Worm (Caenorhabditis elegans) whole organism, L1 larva: ENCODE measurements around the gene dao-6.
A peak's percentile ranks its signal among the peaks of the same experiment; 100 is the strongest.

ENCODE experiments used
- ceh-82 ChIP-seq, 3 experiments: fragments of 150-350 bp in 1 of 3; sonication (generic microtip) in 2 of 3; optimal IDR thresholded peaks; 2 replicates each; lab custom pipeline; 2014 to 2017; ENCODE audit warnings: missing biosample characterization in 3 of 3, missing genetic modification characterization in 3 of 3
- dsc-1 ChIP-seq: sonication (generic microtip); optimal IDR thresholded peaks from 2 replicates; lab custom pipeline; 2016; ENCODE audit warnings: mild to moderate bottlenecking, missing genetic modification characterization, missing compliant biosample characterization
- efl-1 ChIP-seq, 4 experiments: fragments of 150-350 bp; optimal IDR thresholded peaks in 3 of 4; peaks in 1 of 4; 1 replicate in 1 of 4; 2 replicates in 3 of 4; lab custom pipeline; 2014; ENCODE audit warnings: missing biosample characterization in 2 of 4, missing genetic modification characterization in 2 of 4, missing genetic modification reagents in 2 of 4
- fos-1 ChIP-seq: fragments of 150-350 bp; optimal IDR thresholded peaks from 2 replicates; lab custom pipeline; 2014; ENCODE audit warnings: missing biosample characterization, missing genetic modification characterization
- jun-1 ChIP-seq: fragments of 150-350 bp; optimal IDR thresholded peaks from 2 replicates; lab custom pipeline; 2014; ENCODE audit warnings: missing biosample characterization, missing genetic modification reagents, missing genetic modification characterization
- lin-39 ChIP-seq: fragments of 150-350 bp; optimal IDR thresholded peaks from 2 replicates; lab custom pipeline; 2014; ENCODE audit warnings: missing biosample characterization, missing genetic modification reagents, missing genetic modification characterization
- nhr-12 ChIP-seq: sonication (generic microtip); optimal IDR thresholded peaks from 2 replicates; lab custom pipeline; 2017; ENCODE audit warnings: missing biosample characterization, missing genetic modification characterization
- vab-15 ChIP-seq: sonication (generic microtip); optimal IDR thresholded peaks from 2 replicates; lab custom pipeline; 2017; ENCODE audit warnings: missing genotype, mild to moderate bottlenecking, missing genetic modification characterization, missing compliant biosample characterization

- TF ChIP-seq efl-1 (optimal IDR thresholded peaks at IDR 0.05; lab: Kevin White, UChicago) (peak in 1 of 2 experiments; percentile 52), efl-1 (GFP tag; optimal IDR thresholded peaks at IDR 0.05 in 1 of 2; lab: Kevin White, UChicago) (peak in 1 of 2 experiments; percentile 47), lin-39 (tag; lab: Kevin White, UChicago) (no peak), fos-1 (tag; lab: Kevin White, UChicago) (no peak), ceh-82 (tag; optimal IDR thresholded peaks at IDR 0.05; lab: Kevin White, UChicago) (no peak), vab-15 (tag; lab: Kevin White, UChicago) (no peak), jun-1 (tag; lab: Kevin White, UChicago) (no peak), dsc-1 (tag; lab: Kevin White, UChicago) (no peak), nhr-12 (no peak)
These were observed 10.7 kb upstream of the dao-6 start for ce11 chrIII:9746665-9747064.
